Fruit fly (Drosophila melanogaster) whole organism, pupa: Measurements from ENCODE around the gene tobi.

Experiments
- CG10348 ChIP-seq: fragments of 200-800 bp; sonication (Bioruptor generic); IDR thresholded peaks from 2 replicates; pipeline ENCODE4 v1.3.6; 2022; ENCODE audit warnings: missing biosample characterization, missing genetic modification characterization
- CG12605 ChIP-seq: fragments of 200-800 bp; sonication (Bioruptor generic); IDR thresholded peaks from 2 replicates; pipeline ENCODE4 v1.3.6; 2022; ENCODE audit warnings: missing biosample characterization, missing genetic modification characterization
- CG13204 ChIP-seq: fragments of 200-800 bp; sonication (Bioruptor generic); optimal IDR thresholded peaks from 2 replicates; lab custom pipeline; 2018; ENCODE audit warnings: missing biosample characterization, mild to moderate bottlenecking, missing genetic modification characterization, moderate library complexity
- CG14655 ChIP-seq: fragments of 200-800 bp; sonication (Bioruptor generic); optimal IDR thresholded peaks from 3 replicates; lab custom pipeline; 2017; ENCODE audit warnings: mild to moderate bottlenecking, missing biosample characterization, missing genetic modification reagents, missing genetic modification characterization
- CG15710 ChIP-seq: fragments of 200-800 bp; sonication (Bioruptor generic); optimal IDR thresholded peaks from 2 replicates; lab custom pipeline; 2018; ENCODE audit warnings: missing biosample characterization, mild to moderate bottlenecking, missing genetic modification characterization, moderate library complexity
- CG17806 ChIP-seq: fragments of 200-800 bp; sonication (Bioruptor generic); optimal IDR thresholded peaks from 2 replicates; lab custom pipeline; 2018; ENCODE audit warnings: missing biosample characterization, mild to moderate bottlenecking, missing genetic modification characterization, moderate library complexity
- CG32121 ChIP-seq: fragments of 200-800 bp; sonication (Bioruptor generic); IDR thresholded peaks from 2 replicates; pipeline ENCODE4 v1.3.6; 2022; ENCODE audit warnings: missing biosample characterization, missing genetic modification characterization
- CG34367 ChIP-seq: fragments of 200-800 bp; sonication (Bioruptor generic); optimal IDR thresholded peaks from 2 replicates; lab custom pipeline; 2018; ENCODE audit warnings: missing biosample characterization, mild to moderate bottlenecking, missing genetic modification characterization
- CG4496 ChIP-seq: fragments of 200-800 bp; sonication (Bioruptor generic); IDR thresholded peaks from 3 replicates; pipeline ENCODE4 v1.3.6; 2022; ENCODE audit warnings: missing biosample characterization, missing genetic modification characterization
- CG8159 ChIP-seq: fragments of 200-800 bp; sonication (Bioruptor generic); optimal IDR thresholded peaks from 3 replicates; lab custom pipeline; 2018; ENCODE audit warnings: missing biosample characterization, mild to moderate bottlenecking, missing genetic modification characterization, moderate library complexity
- CG8301 ChIP-seq: fragments of 200-800 bp; sonication (Bioruptor generic); optimal IDR thresholded peaks from 2 replicates; lab custom pipeline; 2018; ENCODE audit warnings: missing biosample characterization, mild to moderate bottlenecking, missing genetic modification characterization
- CG9948 ChIP-seq: fragments of 200-800 bp; sonication (Bioruptor generic); optimal IDR thresholded peaks from 2 replicates; lab custom pipeline; 2018; ENCODE audit warnings: missing biosample characterization, mild to moderate bottlenecking, missing genetic modification characterization, moderate library complexity
- D1 ChIP-seq: fragments of 200-800 bp; sonication (Bioruptor generic); optimal IDR thresholded peaks from 2 replicates; lab custom pipeline; 2018; ENCODE audit warnings: missing biosample characterization, mild to moderate bottlenecking, missing genetic modification characterization, moderate library complexity
- EcR ChIP-seq: fragments of 200-800 bp; sonication (Bioruptor generic); optimal IDR thresholded peaks from 3 replicates; lab custom pipeline; 2019; ENCODE audit warnings: missing biosample characterization, missing genetic modification characterization, mild to moderate bottlenecking, moderate library complexity, missing genetic modification reagents
- Ets98B ChIP-seq: fragments of 200-800 bp; sonication (Bioruptor generic); IDR thresholded peaks from 2 replicates; pipeline ENCODE4 v1.3.6; 2022; ENCODE audit warnings: missing biosample characterization, missing genetic modification characterization
- Pif1A ChIP-seq: fragments of 200-800 bp; sonication (Bioruptor generic); optimal IDR thresholded peaks from 3 replicates; lab custom pipeline; 2016; ENCODE audit warnings: missing biosample characterization, missing genetic modification characterization
- Pif1B ChIP-seq: fragments of 200-800 bp; sonication (Bioruptor generic); optimal IDR thresholded peaks from 3 replicates; lab custom pipeline; 2016; ENCODE audit warnings: missing biosample characterization, missing genetic modification characterization
- Snoo ChIP-seq: fragments of 200-800 bp; sonication (Bioruptor generic); optimal IDR thresholded peaks from 3 replicates; lab custom pipeline; 2017; ENCODE audit warnings: missing biosample characterization, mild to moderate bottlenecking, missing genetic modification characterization, inconsistent platforms
- fd96Ca ChIP-seq: fragments of 200-800 bp; sonication (Bioruptor generic); IDR thresholded peaks from 3 replicates; pipeline ENCODE4 v1.3.6; 2022; ENCODE audit warnings: missing biosample characterization, missing genetic modification characterization
- gl ChIP-seq: fragments of 200-800 bp; sonication (Bioruptor generic); optimal IDR thresholded peaks from 2 replicates; lab custom pipeline; 2018; ENCODE audit warnings: missing biosample characterization, mild to moderate bottlenecking, missing genetic modification characterization
- rn ChIP-seq: fragments of 200-800 bp; sonication (Bioruptor generic); IDR thresholded peaks from 2 replicates; pipeline ENCODE4 v1.3.6; 2022; ENCODE audit warnings: missing biosample characterization, missing genetic modification characterization

The tobi gene

DNA sequence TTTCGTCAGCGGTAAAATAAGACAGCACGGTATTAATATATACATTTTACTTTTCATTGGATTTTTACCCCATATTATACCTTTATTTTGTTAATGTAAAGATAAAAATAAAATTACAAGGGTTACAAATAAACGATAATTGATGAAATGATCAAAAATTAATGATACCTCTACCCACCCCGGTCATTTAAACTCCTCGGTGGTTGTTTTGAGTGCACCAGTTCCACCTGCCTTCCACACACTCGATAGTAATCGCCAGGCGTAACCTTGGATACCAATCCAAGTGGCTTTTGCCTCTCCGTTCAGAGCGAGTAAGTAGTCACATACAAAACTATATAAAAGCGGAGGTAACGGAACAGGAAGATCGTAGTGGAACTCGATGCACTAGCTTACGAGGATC is 6.8 kb downstream of the tobi start, which contains the start of gene rha:
Gene rha (plus strand): TSS at position 301 of the 400 bp plus-strand sequence.
- TF ChIP-seq CG10348 (GFP tag; lab: Robert Waterston, UW) = no peak
- no peak for TF ChIP-seq rn (GFP tag; lab: Robert Waterston, UW)
- TF ChIP-seq CG15710 = no peak
- no peak for TF ChIP-seq CG17806 (tag; lab: Kevin White, UChicago)
- no peak for TF ChIP-seq Pif1A (GFP tag; lab: Kevin White, UChicago)
- no peak for TF ChIP-seq CG12605 (GFP tag; lab: Robert Waterston, UW)
- TF ChIP-seq EcR (GFP tag; lab: Kevin White, UChicago) = no peak
- TF ChIP-seq gl = no peak
- no peak for TF ChIP-seq fd96Ca
- no peak for TF ChIP-seq CG13204 (GFP tag; lab: Kevin White, UChicago)
- no peak for TF ChIP-seq Pif1B
- TF ChIP-seq CG32121 (GFP tag; lab: Robert Waterston, UW) = no peak
- no peak for TF ChIP-seq CG8159 (tag; lab: Kevin White, UChicago)
- TF ChIP-seq CG4496 (GFP tag; lab: Robert Waterston, UW) = no peak
- TF ChIP-seq CG8301 (tag; lab: Kevin White, UChicago) = no peak
- TF ChIP-seq D1 (tag; lab: Kevin White, UChicago) = no peak
- TF ChIP-seq CG14655 (GFP tag; lab: Kevin White, UChicago) = no peak
- no peak for TF ChIP-seq CG34367 (tag; lab: Kevin White, UChicago)

DNA sequence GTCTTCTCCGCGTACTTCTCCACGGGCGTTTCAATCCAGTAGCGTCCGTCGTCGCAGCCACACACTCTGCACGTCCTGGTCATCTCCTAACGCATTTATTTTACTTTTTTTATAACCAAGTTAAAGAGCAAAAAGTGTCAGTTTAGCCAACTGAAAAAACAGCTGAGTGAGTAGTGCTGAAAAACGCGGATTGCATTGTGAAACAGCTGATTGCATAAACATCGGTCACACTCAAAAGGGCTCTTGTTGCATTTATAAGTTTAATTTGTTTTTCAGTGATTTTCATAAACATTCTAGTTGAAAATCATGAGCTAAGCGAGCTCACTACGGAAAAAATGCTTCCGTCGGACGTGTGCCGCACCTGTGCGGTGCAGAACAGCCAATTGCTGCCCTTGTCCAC is 11.7 kb downstream of the tobi start, which contains the start of the genes CG10669 and CG11902:
Gene CG10669 (minus strand): TSS at position 179 of the 400 bp plus-strand sequence.
Gene CG11902 (plus strand): TSS at position 193 of the 400 bp plus-strand sequence.
- no peak for TF ChIP-seq gl
- TF ChIP-seq CG14655 (GFP tag; lab: Kevin White, UChicago) = no peak
- TF ChIP-seq CG10348 (GFP tag; lab: Robert Waterston, UW) = no peak
- TF ChIP-seq CG8301 (tag; lab: Kevin White, UChicago) = no peak
- TF ChIP-seq D1 (tag; lab: Kevin White, UChicago) = no peak
- no peak for TF ChIP-seq EcR (GFP tag; lab: Kevin White, UChicago)
- no peak for TF ChIP-seq Pif1A (GFP tag; lab: Kevin White, UChicago)
- no peak for TF ChIP-seq CG15710
- TF ChIP-seq CG9948 (tag; lab: Kevin White, UChicago) = no peak
- no peak for TF ChIP-seq CG12605 (GFP tag; lab: Robert Waterston, UW)
- no peak for TF ChIP-seq CG8159 (tag; lab: Kevin White, UChicago)
- no peak for TF ChIP-seq Ets98B (GFP tag; lab: Robert Waterston, UW)
- no peak for TF ChIP-seq Pif1B
- TF ChIP-seq fd96Ca = no peak
- TF ChIP-seq CG34367 (tag; lab: Kevin White, UChicago) = no peak
- TF ChIP-seq CG4496 (GFP tag; lab: Robert Waterston, UW) = no peak
- no peak for TF ChIP-seq CG13204 (GFP tag; lab: Kevin White, UChicago)
- no peak for TF ChIP-seq Snoo

DNA sequence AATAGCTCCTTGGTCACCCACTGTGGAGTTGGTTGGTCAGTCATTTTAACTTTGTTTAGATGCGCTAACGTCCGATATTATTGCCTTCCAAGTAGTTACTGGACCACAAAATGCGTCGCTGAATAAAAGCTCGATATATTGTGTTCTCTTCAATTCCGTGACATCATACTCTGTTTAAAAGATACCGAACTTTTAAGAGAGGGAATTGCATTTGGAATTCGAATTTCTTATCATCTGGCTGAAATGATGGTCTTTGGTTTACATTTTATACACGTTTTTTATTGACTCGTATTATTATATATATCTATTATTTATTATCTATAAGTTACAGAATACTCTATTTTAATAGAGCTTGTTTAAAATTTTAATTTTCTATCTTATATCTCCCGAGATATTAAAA is 15.6 kb downstream of the tobi start, which contains the start of gene CHKov2:
Gene CHKov2 (minus strand): TSS at position 101 of the 400 bp plus-strand sequence.
- TF ChIP-seq CG34367 (tag; lab: Kevin White, UChicago) = no peak
- TF ChIP-seq D1 (tag; lab: Kevin White, UChicago) = no peak
- TF ChIP-seq CG14655 (GFP tag; lab: Kevin White, UChicago) = no peak
- TF ChIP-seq Snoo = no peak
- TF ChIP-seq CG8301 (tag; lab: Kevin White, UChicago) = no peak
- no peak for TF ChIP-seq CG15710
- TF ChIP-seq CG12605 (GFP tag; lab: Robert Waterston, UW) = no peak
- no peak for TF ChIP-seq Pif1A (GFP tag; lab: Kevin White, UChicago)
- no peak for TF ChIP-seq CG9948 (tag; lab: Kevin White, UChicago)

DNA sequence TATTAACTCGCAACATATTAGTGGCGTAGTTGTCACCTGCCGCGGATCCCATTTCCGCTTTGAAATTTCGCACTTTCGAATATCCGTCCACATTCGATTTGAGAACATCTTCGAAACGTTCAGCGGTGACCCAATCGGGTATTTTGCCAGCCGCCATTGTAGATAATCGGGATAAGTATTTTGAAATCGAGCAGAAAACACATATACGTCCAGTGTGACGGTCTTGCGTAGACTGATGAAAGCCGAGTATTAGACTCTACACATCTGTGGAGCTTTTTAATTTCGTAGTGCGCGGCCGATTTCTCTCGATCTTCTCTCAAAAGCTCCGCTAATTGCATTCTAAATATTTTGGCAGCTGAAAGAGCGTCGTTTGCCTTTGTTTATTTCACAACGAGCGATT is 17.6 kb downstream of the tobi start, which contains the start of gene CHKov1:
Gene CHKov1 (minus strand): TSS at position 238 of the 400 bp plus-strand sequence.
- TF ChIP-seq Snoo (no peak), CG12605 (GFP tag; lab: Robert Waterston, UW) (0 out of 2 replicates have a peak, but pooled peaks have one; percentile 20), CG32121 (GFP tag; lab: Robert Waterston, UW) (0 out of 2 replicates have a peak, but pooled peaks have one; percentile 29), gl (no peak), Pif1B (no peak), CG14655 (GFP tag; lab: Kevin White, UChicago) (no peak), Ets98B (GFP tag; lab: Robert Waterston, UW) (peak; percentile 21; the same call in 1 of the 2 replicates), CG13204 (GFP tag; lab: Kevin White, UChicago) (no peak), CG15710 (no peak), CG4496 (GFP tag; lab: Robert Waterston, UW) (peak; percentile 59; the same call in 2 of the 3 replicates), CG34367 (tag; lab: Kevin White, UChicago) (no peak), CG17806 (tag; lab: Kevin White, UChicago) (no peak), D1 (tag; lab: Kevin White, UChicago) (no peak), CG8159 (tag; lab: Kevin White, UChicago) (no peak), fd96Ca (no peak), EcR (GFP tag; lab: Kevin White, UChicago) (no peak), rn (GFP tag; lab: Robert Waterston, UW) (no peak), CG8301 (tag; lab: Kevin White, UChicago) (no peak)

- 0 out of 2 replicates have a peak, but pooled peaks have one; percentile 27 for TF ChIP-seq CG12605 (GFP tag; lab: Robert Waterston, UW)
- peak; percentile 47; the same call in 1 of the 2 replicates for TF ChIP-seq Ets98B (GFP tag; lab: Robert Waterston, UW)
Observed at dm6 chr3R:25328540-25328939, 18.2 kb downstream of the tobi start.

DNA sequence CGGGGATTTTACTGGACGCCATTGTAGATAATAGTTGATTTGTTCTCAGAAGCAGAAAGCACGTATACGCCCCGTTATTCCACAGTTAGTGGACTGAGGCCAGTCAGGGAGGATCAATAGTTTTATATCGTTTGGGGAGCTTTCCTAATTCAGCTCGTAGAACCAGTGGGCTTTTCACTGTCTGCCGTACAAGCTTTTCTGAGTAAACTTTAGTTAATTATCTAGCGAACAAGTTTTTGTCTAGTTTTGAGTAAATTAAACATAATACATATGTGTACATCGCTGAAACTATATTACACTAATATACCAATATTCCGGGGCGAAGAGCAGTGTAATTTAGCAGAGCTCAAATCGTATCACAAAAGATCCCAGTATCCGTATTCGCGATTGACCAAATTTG is 24.1 kb downstream of the tobi start, which contains the start of gene CG10562:
Gene CG10562 (minus strand): TSS at position 101 of the 400 bp plus-strand sequence.
- TF ChIP-seq Pif1B (no peak), CG10348 (GFP tag; lab: Robert Waterston, UW) (no peak), CG17806 (tag; lab: Kevin White, UChicago) (no peak), Ets98B (GFP tag; lab: Robert Waterston, UW) (no peak), fd96Ca (no peak)
